Worm (Caenorhabditis elegans) whole organism, L1 larva: Measurements from ENCODE around the gene flp-19.

Experiments used
- C04F5.9 ChIP-seq: sonication (generic microtip); optimal IDR thresholded peaks from 2 replicates; lab custom pipeline; 2016; ENCODE audit warnings: missing genetic modification characterization, missing compliant biosample characterization
- C16A3.4 ChIP-seq: fragments of 150-350 bp; optimal IDR thresholded peaks from 2 replicates; lab custom pipeline; 2014; ENCODE audit warnings: missing biosample characterization, missing genetic modification characterization
- aly-2 ChIP-seq: fragments of 150-350 bp; optimal IDR thresholded peaks from 2 replicates; lab custom pipeline; 2014; ENCODE audit warnings: missing biosample characterization, missing genetic modification characterization
- blmp-1 ChIP-seq: fragments of 150-350 bp; optimal IDR thresholded peaks from 2 replicates; lab custom pipeline; 2014; ENCODE audit warnings: missing biosample characterization, missing genetic modification characterization
- ceh-63 ChIP-seq: fragments of 200-800 bp; sonication (Bioruptor generic); optimal IDR thresholded peaks from 2 replicates; lab custom pipeline; 2018; ENCODE audit warnings: mild to moderate bottlenecking, missing genetic modification characterization, missing compliant biosample characterization
- ceh-82 ChIP-seq, 3 experiments: fragments of 150-350 bp in 1 of 3; sonication (generic microtip) in 2 of 3; optimal IDR thresholded peaks; 2 replicates each; lab custom pipeline; 2014 to 2017; ENCODE audit warnings: missing biosample characterization in 3 of 3, missing genetic modification characterization in 3 of 3
- ceh-90 ChIP-seq: sonication (generic microtip); optimal IDR thresholded peaks from 2 replicates; lab custom pipeline; 2016; ENCODE audit warnings: missing genetic modification characterization, missing compliant biosample characterization
- efl-1 ChIP-seq, 4 experiments: fragments of 150-350 bp; optimal IDR thresholded peaks in 3 of 4; peaks in 1 of 4; 1 replicate in 1 of 4; 2 replicates in 3 of 4; lab custom pipeline; 2014; ENCODE audit warnings: missing biosample characterization in 2 of 4, missing genetic modification characterization in 2 of 4, missing genetic modification reagents in 2 of 4
- egl-27 ChIP-seq, 2 experiments: fragments of 150-350 bp in 1 of 2; sonication (generic microtip); optimal IDR thresholded peaks; 3 replicates each; lab custom pipeline; 2017 to 2018; ENCODE audit warnings: missing biosample characterization in 2 of 2, missing genetic modification characterization in 2 of 2, missing genetic modification reagents in 2 of 2
- elt-2 ChIP-seq: sonication (generic microtip); optimal IDR thresholded peaks from 2 replicates; lab custom pipeline; 2016; ENCODE audit warnings: missing genetic modification characterization, mild to moderate bottlenecking, inconsistent platforms, missing compliant biosample characterization, missing genetic modification reagents
- elt-3 ChIP-seq, 6 experiments: fragments of 150-350 bp in 1 of 6; sonication (generic microtip); optimal IDR thresholded peaks; 2 replicates each; lab custom pipeline; 2017 to 2018; ENCODE audit warnings: missing biosample characterization in 6 of 6, missing genetic modification characterization in 6 of 6, inconsistent platforms in 1 of 6
- fkh-10 ChIP-seq: sonication (generic microtip); optimal IDR thresholded peaks from 2 replicates; lab custom pipeline; 2017; ENCODE audit warnings: missing biosample characterization, missing genetic modification reagents, missing genetic modification characterization
- hlh-4 ChIP-seq: sonication (generic microtip); optimal IDR thresholded peaks from 2 replicates; lab custom pipeline; 2016; ENCODE audit warnings: mild to moderate bottlenecking, missing genetic modification characterization, missing compliant biosample characterization
- irx-1 ChIP-seq: sonication (generic microtip); optimal IDR thresholded peaks from 2 replicates; lab custom pipeline; 2016; ENCODE audit warnings: missing genetic modification characterization, missing compliant biosample characterization
- isw-1 ChIP-seq: fragments of 200-800 bp; sonication (Bioruptor generic); IDR thresholded peaks from 2 replicates; pipeline ENCODE4 v1.3.6; 2022; ENCODE audit warnings: missing genetic modification characterization, missing compliant biosample characterization
- jun-1 ChIP-seq: fragments of 150-350 bp; optimal IDR thresholded peaks from 2 replicates; lab custom pipeline; 2014; ENCODE audit warnings: missing biosample characterization, missing genetic modification reagents, missing genetic modification characterization
- lin-14 ChIP-seq: fragments of 200-800 bp; sonication (Bioruptor generic); optimal IDR thresholded peaks from 2 replicates; lab custom pipeline; 2018; ENCODE audit warnings: mild to moderate bottlenecking, missing genetic modification characterization, moderate library complexity, missing compliant biosample characterization
- lin-15B ChIP-seq: fragments of 150-350 bp; sonication (generic microtip); optimal IDR thresholded peaks from 3 replicates; lab custom pipeline; 2014; ENCODE audit warnings: missing biosample characterization, missing genetic modification characterization
- lin-35 ChIP-seq, 2 experiments: fragments of 150-350 bp; optimal IDR thresholded peaks; 2 replicates each; lab custom pipeline; 2014; ENCODE audit warnings: missing biosample characterization in 2 of 2, missing genetic modification characterization in 2 of 2, missing genetic modification reagents in 2 of 2
- lir-3 ChIP-seq: sonication (generic microtip); optimal IDR thresholded peaks from 2 replicates; lab custom pipeline; 2016; ENCODE audit warnings: mild to moderate bottlenecking, missing genetic modification characterization, moderate library complexity, missing compliant biosample characterization; ENCODE audit not compliant: poor library complexity
- mab-9 ChIP-seq: fragments of 200-800 bp; sonication (Bioruptor generic); IDR thresholded peaks from 2 replicates; pipeline ENCODE4 v1.3.6; 2022; ENCODE audit warnings: missing genetic modification reagents, missing genetic modification characterization, missing compliant biosample characterization
- nhr-12 ChIP-seq: sonication (generic microtip); optimal IDR thresholded peaks from 2 replicates; lab custom pipeline; 2017; ENCODE audit warnings: missing biosample characterization, missing genetic modification characterization
- nhr-20 ChIP-seq: sonication (generic microtip); optimal IDR thresholded peaks from 2 replicates; lab custom pipeline; 2016; ENCODE audit warnings: mild to moderate bottlenecking, missing genetic modification characterization, missing compliant biosample characterization
- nhr-28 ChIP-seq: fragments of 150-350 bp; optimal IDR thresholded peaks from 2 replicates; lab custom pipeline; 2014; ENCODE audit warnings: missing biosample characterization, missing genetic modification characterization
- nhr-71 ChIP-seq: sonication (generic microtip); optimal IDR thresholded peaks from 2 replicates; lab custom pipeline; 2016; ENCODE audit warnings: mild to moderate bottlenecking, missing genetic modification characterization, moderate library complexity, missing compliant biosample characterization
- nhr-84 ChIP-seq: sonication (generic microtip); optimal IDR thresholded peaks from 2 replicates; lab custom pipeline; 2017; ENCODE audit warnings: missing biosample characterization, missing genetic modification characterization
- nhr-90 ChIP-seq: sonication (generic microtip); optimal IDR thresholded peaks from 2 replicates; lab custom pipeline; 2016; ENCODE audit warnings: mild to moderate bottlenecking, missing genetic modification characterization, missing compliant biosample characterization; ENCODE audit not compliant: poor library complexity
- pax-3 ChIP-seq: fragments of 200-800 bp; sonication (Bioruptor generic); optimal IDR thresholded peaks from 2 replicates; lab custom pipeline; 2018; ENCODE audit warnings: mild to moderate bottlenecking, missing genetic modification characterization, moderate library complexity, missing compliant biosample characterization
- pqm-1 ChIP-seq: sonication (generic microtip); optimal IDR thresholded peaks from 3 replicates; lab custom pipeline; 2017; ENCODE audit warnings: missing biosample characterization, missing genetic modification characterization
- rnt-1 ChIP-seq: sonication (generic microtip); optimal IDR thresholded peaks from 2 replicates; lab custom pipeline; 2016; ENCODE audit warnings: mild to moderate bottlenecking, missing genetic modification characterization, moderate library complexity, missing compliant biosample characterization
- snu-23 ChIP-seq: sonication (generic microtip); optimal IDR thresholded peaks from 2 replicates; lab custom pipeline; 2016; ENCODE audit warnings: missing genetic modification characterization, missing compliant biosample characterization
- sptf-1 ChIP-seq: fragments of 150-350 bp; optimal IDR thresholded peaks from 2 replicates; lab custom pipeline; 2014; ENCODE audit warnings: missing biosample characterization, missing genetic modification characterization
- sup-37 ChIP-seq: fragments of 200-800 bp; sonication (Bioruptor generic); optimal IDR thresholded peaks from 2 replicates; lab custom pipeline; 2018; ENCODE audit warnings: mild to moderate bottlenecking, missing genetic modification characterization, missing compliant biosample characterization
- swsn-7 ChIP-seq: sonication (generic microtip); optimal IDR thresholded peaks from 2 replicates; lab custom pipeline; 2016; ENCODE audit warnings: missing genetic modification characterization, missing compliant biosample characterization
- unc-62 ChIP-seq: fragments of 150-350 bp; optimal IDR thresholded peaks from 2 replicates; lab custom pipeline; 2014; ENCODE audit warnings: missing biosample characterization, missing genetic modification reagents, missing genetic modification characterization
- vab-15 ChIP-seq: sonication (generic microtip); optimal IDR thresholded peaks from 2 replicates; lab custom pipeline; 2017; ENCODE audit warnings: missing genotype, mild to moderate bottlenecking, missing genetic modification characterization, missing compliant biosample characterization
- ztf-11 ChIP-seq, 2 experiments: sonication (generic microtip); optimal IDR thresholded peaks; 2 replicates each; lab custom pipeline; 2016 to 2017; ENCODE audit warnings: missing genetic modification characterization in 2 of 2, missing biosample characterization in 1 of 2, missing compliant biosample characterization in 1 of 2

The flp-19 gene

ce11 chrX:10630059-10630791, 25.7 kb downstream of the flp-19 start (continued):
- TF ChIP-seq vab-15 (tag; lab: Kevin White, UChicago) (no peak), fkh-10 (GFP tag; lab: Kevin White, UChicago) (no peak), lir-3 (no peak), pqm-1 (no peak), sup-37 (no peak), nhr-84 (tag; lab: Kevin White, UChicago) (no peak), ceh-90 (no peak), irx-1 (no peak), ceh-82 (tag; optimal IDR thresholded peaks at IDR 0.05; lab: Kevin White, UChicago) (no peak), hlh-4 (tag; lab: Kevin White, UChicago) (no peak), nhr-71 (peak; percentile 39), rnt-1 (tag; lab: Kevin White, UChicago) (no peak), lin-15B (no peak), C16A3.4 (tag; lab: Kevin White, UChicago) (no peak), swsn-7 (tag; lab: Kevin White, UChicago) (no peak), isw-1 (GFP tag; lab: Robert Waterston, UW) (no peak), mab-9 (GFP tag; lab: Robert Waterston, UW) (no peak), ceh-63 (GFP tag; lab: Kevin White, UChicago) (no peak), ztf-11 (tag; optimal IDR thresholded peaks at IDR 0.05; lab: Kevin White, UChicago) (no peak), elt-3 (tag; optimal IDR thresholded peaks at IDR 0.05; lab: Kevin White, UChicago) (peak in 2 of 6 experiments; percentile 50 to 55), C04F5.9 (no peak), lin-35 (GFP tag; optimal IDR thresholded peaks at IDR 0.05; lab: Kevin White, UChicago) (peak in 1 of 2 experiments; percentile 25), aly-2 (tag; lab: Kevin White, UChicago) (no peak), pax-3 (tag; lab: Kevin White, UChicago) (no peak), nhr-28 (tag; lab: Kevin White, UChicago) (no peak), lin-14 (GFP tag; lab: Kevin White, UChicago) (peak; percentile 26), egl-27 (tag; optimal IDR thresholded peaks at IDR 0.05; lab: Kevin White, UChicago) (no peak), snu-23 (GFP tag; lab: Kevin White, UChicago) (peak; percentile 21), jun-1 (tag; lab: Kevin White, UChicago) (no peak)

ce11 chrX:10630952-10631351, 26.5 kb downstream of the flp-19 start:
- no peak for TF ChIP-seq nhr-90 (tag; lab: Kevin White, UChicago)
- peak; percentile 31 for TF ChIP-seq nhr-20 (tag; lab: Kevin White, UChicago)
- no peak for TF ChIP-seq nhr-12 (tag; lab: Kevin White, UChicago)

- peak; percentile 61 for TF ChIP-seq elt-2
- TF ChIP-seq rnt-1 (tag; lab: Kevin White, UChicago), result no peak
- no peak for TF ChIP-seq unc-62 (GFP tag; lab: Kevin White, UChicago)
- TF ChIP-seq blmp-1 (tag; lab: Kevin White, UChicago), result peak; percentile 45
- no peak for TF ChIP-seq efl-1 (optimal IDR thresholded peaks at IDR 0.05; lab: Kevin White, UChicago)
- TF ChIP-seq efl-1 (GFP tag; optimal IDR thresholded peaks at IDR 0.05 in 1 of 2; lab: Kevin White, UChicago), result peak in 1 of 2 experiments; percentile 14
Observed at ce11 chrX:10631873-10632272, 27.4 kb downstream of the flp-19 start.

- TF ChIP-seq sptf-1 (tag; lab: Kevin White, UChicago), result no peak
- TF ChIP-seq pax-3 (tag; lab: Kevin White, UChicago), result no peak
- TF ChIP-seq, all 84 proteins: peak for 0
Observed at ce11 chrX:10635608-10636007, 31.1 kb downstream of the flp-19 start, which contains the start of gene daf-12. daf-12 (plus strand) TSS chrX:10635908.
